Worm (Caenorhabditis elegans): ENCODE measurements around the gene F56D1.1.

Gene F56D1.1

ce11 chrII:5473946-5474423 is 4.4 kb upstream of the F56D1.1 start, which contains the start of gene mrps-16:
mrps-16 (plus strand) TSS chrII:5474373.
- TF ChIP-seq sptf-2 (GFP tag; optimal IDR thresholded peaks at IDR 0.05) (no peak), snpc-4 (GFP tag; optimal IDR thresholded peaks at IDR 0.05) (peak; percentile 17), snpc-4 (tag; optimal IDR thresholded peaks at IDR 0.05) (peak in 2 of 4 experiments; percentile 23 to 50), lir-1 (GFP tag; conservative IDR thresholded peaks at IDR 0.05) (no peak), pbrm-1 (GFP tag; IDR thresholded peaks at IDR 0.05) (0 out of 2 replicates have a peak, but pooled peaks have one; percentile 19), die-1 (tag; optimal IDR thresholded peaks at IDR 0.05) (no peak), nhr-27 (tag; optimal IDR thresholded peaks at IDR 0.05) (no peak), hlh-12 (tag; optimal IDR thresholded peaks at IDR 0.05) (no peak), lsl-1 (GFP tag; optimal IDR thresholded peaks at IDR 0.05) (peak; percentile 40), lag-1 (GFP tag; IDR thresholded peaks at IDR 0.05) (no peak), efl-1 (GFP tag; optimal IDR thresholded peaks at IDR 0.05) (peak; percentile 85), madf-6 (GFP tag; IDR thresholded peaks at IDR 0.05) (peak; percentile 83), T26A5.8 (tag; optimal IDR thresholded peaks at IDR 0.05) (no peak), Y95B8A.8 (GFP tag; IDR thresholded peaks at IDR 0.05) (no peak), lin-35 (GFP tag; optimal IDR thresholded peaks at IDR 0.05) (peak in 2 of 3 experiments; percentile 27 to 91), bed-1 (GFP tag; IDR thresholded peaks at IDR 0.05) (no peak), C06A6.2 (GFP tag; conservative IDR thresholded peaks at IDR 0.05) (no peak), Y53F4B.3 (GFP tag; IDR thresholded peaks at IDR 0.05) (no peak), repo-1 (tag; optimal IDR thresholded peaks at IDR 0.05) (no peak), nfya-2 (GFP tag; IDR thresholded peaks at IDR 0.05) (no peak), mcd-1 (GFP tag; IDR thresholded peaks at IDR 0.05) (peak; percentile 26; the same call in 1 of the 2 replicates), nfya-1 (tag; optimal IDR thresholded peaks at IDR 0.05; ENCODE audit: borderline replicate concordance, insufficient read depth) (no peak), madf-8 (GFP tag; conservative IDR thresholded peaks at IDR 0.05) (peak; percentile 43), nhr-90 (tag; optimal IDR thresholded peaks at IDR 0.05) (no peak), F57C9.4 (tag; optimal IDR thresholded peaks at IDR 0.05) (no peak), F10E7.11 (tag; optimal IDR thresholded peaks at IDR 0.05) (no peak), gei-17 (GFP tag; optimal IDR thresholded peaks at IDR 0.05) (no peak), chd-7 (tag; optimal IDR thresholded peaks at IDR 0.05) (no peak), ceh-79 (tag; optimal IDR thresholded peaks at IDR 0.05) (no peak), egl-18 (GFP tag; IDR thresholded peaks at IDR 0.05) (no peak), egrh-3 (GFP tag; IDR thresholded peaks at IDR 0.05) (no peak), snpc-1.1 (tag; optimal IDR thresholded peaks at IDR 0.05; ENCODE audit: insufficient read depth) (peak; percentile 17), ztf-3 (GFP tag; optimal IDR thresholded peaks at IDR 0.05) (no peak), ceh-91 (GFP tag; IDR thresholded peaks at IDR 0.05) (0 out of 2 replicates have a peak, but pooled peaks have one; percentile 17), Y79H2A.3 (GFP tag; conservative IDR thresholded peaks at IDR 0.05) (no peak), unc-62 (GFP tag; optimal IDR thresholded peaks at IDR 0.05) (no peak), ceh-58 (GFP tag; IDR thresholded peaks at IDR 0.05) (no peak), tbp1 (GFP tag; optimal IDR thresholded peaks at IDR 0.05) (peak; percentile 25), F39B2.1 (GFP tag; IDR thresholded peaks at IDR 0.05) (no peak), D2030.7 (GFP tag; IDR thresholded peaks at IDR 0.05) (peak; percentile 55; the same call in 1 of the 2 replicates), rec-8 (tag; optimal IDR thresholded peaks at IDR 0.05) (no peak), dpl-1 (GFP tag; optimal IDR thresholded peaks at IDR 0.05) (peak; percentile 71), ztf-28 (GFP tag; IDR thresholded peaks at IDR 0.05) (no peak), madf-3 (GFP tag; IDR thresholded peaks at IDR 0.05) (0 out of 2 replicates have a peak, but pooled peaks have one; percentile 50), F49E8.2 (tag; optimal IDR thresholded peaks at IDR 0.05; ENCODE audit: insufficient read depth) (no peak), athp-1 (tag; optimal IDR thresholded peaks at IDR 0.05) (no peak), ztf-6 (GFP tag; IDR thresholded peaks at IDR 0.05) (no peak), F52B5.7 (tag; optimal IDR thresholded peaks at IDR 0.05) (no peak), Y67H2A.10 (GFP tag; conservative IDR thresholded peaks at IDR 0.05) (no peak)
